Fruit fly (Drosophila melanogaster): ENCODE measurements around the gene Mst57Da.

DNA sequence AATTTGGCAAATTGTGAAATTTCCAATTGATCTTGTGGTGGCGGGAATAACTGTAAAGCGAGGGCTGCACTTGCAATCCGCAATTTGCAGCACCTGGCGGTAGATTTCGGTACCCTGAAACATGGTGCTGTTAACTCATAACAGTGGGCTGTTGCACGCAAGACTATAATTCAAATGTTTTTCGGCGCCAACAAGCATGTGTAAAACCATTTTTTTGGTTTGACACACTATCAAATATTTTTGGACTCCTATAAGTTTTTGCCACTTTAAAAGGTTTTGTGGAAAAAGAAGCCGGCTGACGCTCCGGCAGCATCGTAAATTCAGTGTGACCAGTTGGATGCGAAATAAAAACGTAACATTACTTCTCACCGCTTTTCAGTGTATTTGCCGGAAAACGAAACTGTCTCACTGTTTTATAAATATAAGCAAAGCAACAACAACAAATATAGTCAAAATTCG, 19.6 kb upstream of the Mst57Da start, which contains the start of the genes CG14545 and CG5886:
- no peak for TF ChIP-seq Snoo (tag; optimal IDR thresholded peaks at IDR 0.05)
- TF ChIP-seq CG10348 (GFP tag; IDR thresholded peaks at IDR 0.05) = no peak
- no peak for TF ChIP-seq Pif1A (GFP tag; optimal IDR thresholded peaks at IDR 0.05)
- TF ChIP-seq CG14655 (GFP tag; optimal IDR thresholded peaks at IDR 0.05) = no peak
- TF ChIP-seq EcR (GFP tag; optimal IDR thresholded peaks at IDR 0.05) = no peak
